ENCODE assay signal across 2 fruit fly cellular contexts in the genomic region with DNA sequence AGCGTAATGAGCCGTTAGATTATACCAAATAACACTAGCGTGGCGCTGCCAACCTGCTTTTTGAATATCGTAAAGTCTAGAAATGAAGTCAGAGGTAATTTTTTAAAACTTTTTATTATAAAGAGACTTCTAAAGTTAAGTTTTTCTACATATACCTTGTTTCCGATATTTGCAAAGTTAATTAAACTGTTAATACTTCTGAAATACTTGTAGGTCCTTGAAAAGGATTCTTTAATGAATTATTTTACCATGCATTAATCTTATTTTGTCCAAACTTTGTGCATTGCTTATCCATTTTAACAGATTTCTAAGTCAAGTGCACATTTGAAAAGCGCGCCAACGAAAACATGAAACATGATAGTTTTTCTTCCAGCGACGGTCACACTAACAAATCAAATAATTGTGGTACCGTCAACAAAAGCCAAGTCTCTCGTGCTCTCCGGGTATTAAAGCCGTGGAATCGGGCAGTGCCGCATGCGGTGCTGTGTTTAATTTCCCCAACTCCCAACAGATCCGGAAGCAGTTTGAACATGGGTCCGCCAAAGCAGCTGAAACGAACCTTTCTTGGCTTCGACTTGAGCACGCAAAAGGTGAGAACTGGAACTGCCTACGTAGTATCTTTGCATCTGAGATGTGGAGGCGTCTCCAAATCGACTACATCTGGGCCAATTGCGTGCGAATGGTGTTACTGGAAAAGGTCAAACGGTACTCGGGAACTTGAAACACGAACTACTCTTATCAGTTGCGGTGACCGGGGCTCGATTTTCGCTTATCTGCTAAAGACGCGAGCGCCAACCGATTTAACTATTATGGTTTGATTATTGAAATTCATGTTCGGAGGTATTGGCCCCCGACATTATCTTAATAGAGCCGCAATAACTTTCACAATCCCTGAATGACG.
TF ChIP-seq lines count a peak whose summit lies in the region.

EMC2A (minus strand) TSS at position 13 of the 901 bp plus-strand sequence.
CG3534 (plus strand) TSS at position 388 of the 901 bp plus-strand sequence.

TF ChIP-seq in whole organism, embryonic, 481 proteins besides CTCF, POLR2A, EP300 and RAD21 (continued from another document and continues in another):
- no peak for TF ChIP-seq CG17328 (GFP tag; IDR thresholded peaks at IDR 0.05; lab: Robert Waterston, UW)
- peak; percentile 57 for TF ChIP-seq CG15514 (GFP tag; optimal IDR thresholded peaks at IDR 0.05; lab: Kevin White, UChicago)
- TF ChIP-seq Dll (GFP tag; IDR thresholded peaks at IDR 0.05; lab: Robert Waterston, UW; ENCODE audit: partially characterized antibody) = 0 out of 4 replicates have a peak, but pooled peaks have one; percentile 16
- no peak for TF ChIP-seq en (GFP tag; optimal IDR thresholded peaks at IDR 0.05; lab: Kevin White, UChicago)
- TF ChIP-seq p53 (GFP tag; optimal IDR thresholded peaks at IDR 0.05; lab: Kevin White, UChicago) = peak; percentile 10
- TF ChIP-seq Trl (optimal IDR thresholded peaks at IDR 0.05; lab: Kevin White, UChicago) = peak in 1 of 2 experiments; percentile 8
- no peak for TF ChIP-seq Trl (GFP tag; optimal IDR thresholded peaks at IDR 0.05; lab: Kevin White, UChicago)
- TF ChIP-seq Sin3A (optimal IDR thresholded peaks at IDR 0.05; lab: Kevin White, UChicago) = peak; percentile 59
- no peak for TF ChIP-seq vfl (GFP tag; optimal IDR thresholded peaks at IDR 0.05; lab: Kevin White, UChicago)
- peak; percentile 48 for TF ChIP-seq CG8290 (GFP tag; optimal IDR thresholded peaks at IDR 0.05; lab: Kevin White, UChicago)
- TF ChIP-seq CG8290 (tag; optimal IDR thresholded peaks at IDR 0.05; lab: Kevin White, UChicago) = no peak
- TF ChIP-seq Ets97D (GFP tag; optimal IDR thresholded peaks at IDR 0.05; lab: Kevin White, UChicago) = peak; percentile 34
- no peak for TF ChIP-seq CG10654 (GFP tag; optimal IDR thresholded peaks at IDR 0.05; lab: Kevin White, UChicago)
- TF ChIP-seq NK7.1 (GFP tag; optimal IDR thresholded peaks at IDR 0.05; lab: Kevin White, UChicago) = peak; percentile 3
- TF ChIP-seq chn (GFP tag; optimal IDR thresholded peaks at IDR 0.05; lab: Kevin White, UChicago) = no peak
- no peak for TF ChIP-seq Scr (GFP tag; IDR thresholded peaks at IDR 0.05; lab: Robert Waterston, UW; ENCODE audit: partially characterized antibody)
- peak; percentile 17 for TF ChIP-seq MESR4 (GFP tag; optimal IDR thresholded peaks at IDR 0.05; lab: Kevin White, UChicago)
- no peak for TF ChIP-seq tap (tag; optimal IDR thresholded peaks at IDR 0.05; lab: Kevin White, UChicago)
- 0 out of 2 replicates have a peak, but pooled peaks have one; percentile 14 for TF ChIP-seq unc-4 (GFP tag; IDR thresholded peaks at IDR 0.05; lab: Robert Waterston, UW; ENCODE audit: partially characterized antibody)
- no peak for TF ChIP-seq shn (GFP tag; optimal IDR thresholded peaks at IDR 0.05; lab: Kevin White, UChicago)
- peak; percentile 15 for TF ChIP-seq CG4617 (GFP tag; optimal IDR thresholded peaks at IDR 0.05; lab: Kevin White, UChicago; ENCODE audit: borderline replicate concordance)
- TF ChIP-seq h (optimal IDR thresholded peaks at IDR 0.05; lab: Kevin White, UChicago) = no peak
- TF ChIP-seq CG9609 (GFP tag; optimal IDR thresholded peaks at IDR 0.05; lab: Kevin White, UChicago) = no peak
- peak; percentile 49 for TF ChIP-seq CG18262 (tag; optimal IDR thresholded peaks at IDR 0.05; lab: Kevin White, UChicago)
- TF ChIP-seq CG11093 (GFP tag; IDR thresholded peaks at IDR 0.05; lab: Robert Waterston, UW) = no peak
- no peak for TF ChIP-seq CG3847 (GFP tag; IDR thresholded peaks at IDR 0.05; lab: Robert Waterston, UW)
- TF ChIP-seq CG15696 (tag; optimal IDR thresholded peaks at IDR 0.05; lab: Kevin White, UChicago) = peak; percentile 2
- peak; percentile 26; the same call in 1 of the 2 replicates for TF ChIP-seq CG13287 (GFP tag; IDR thresholded peaks at IDR 0.05; lab: Robert Waterston, UW; ENCODE audit: partially characterized antibody)
- TF ChIP-seq gce (GFP tag; IDR thresholded peaks at IDR 0.05; lab: Robert Waterston, UW) = no peak
- no peak for TF ChIP-seq hkb (optimal IDR thresholded peaks at IDR 0.05; lab: Kevin White, UChicago)
- TF ChIP-seq hkb (GFP tag; IDR thresholded peaks at IDR 0.05; lab: Robert Waterston, UW) = peak; percentile 4
- peak; percentile 33 for TF ChIP-seq Meics (GFP tag; optimal IDR thresholded peaks at IDR 0.05; lab: Kevin White, UChicago)
- TF ChIP-seq CkIIα-i1 (GFP tag; IDR thresholded peaks at IDR 0.05; lab: Robert Waterston, UW) = no peak
- TF ChIP-seq Stat92E (GFP tag; optimal IDR thresholded peaks at IDR 0.05; lab: Kevin White, UChicago) = peak in 1 of 3 experiments; percentile 34
- peak; percentile 3 for TF ChIP-seq CG4424 (GFP tag; optimal IDR thresholded peaks at IDR 0.05; lab: Kevin White, UChicago)
- peak; percentile 69 for TF ChIP-seq CG9797 (GFP tag; optimal IDR thresholded peaks at IDR 0.05; lab: Kevin White, UChicago)
- peak; percentile 6 for TF ChIP-seq CG13624 (GFP tag; optimal IDR thresholded peaks at IDR 0.05; lab: Kevin White, UChicago)
- TF ChIP-seq CG33557 (GFP tag; optimal IDR thresholded peaks at IDR 0.05; lab: Kevin White, UChicago) = no peak
- TF ChIP-seq ems (GFP tag; optimal IDR thresholded peaks at IDR 0.05; lab: Kevin White, UChicago) = peak; percentile 25
- peak in 1 of 2 experiments; percentile 87 for TF ChIP-seq Hr78 (GFP tag; optimal IDR thresholded peaks at IDR 0.05; lab: Kevin White, UChicago)
- TF ChIP-seq CG15479 (GFP tag; optimal IDR thresholded peaks at IDR 0.05; lab: Kevin White, UChicago) = no peak
- no peak for TF ChIP-seq CG17186 (GFP tag; optimal IDR thresholded peaks at IDR 0.05; lab: Kevin White, UChicago)
- peak; percentile 53 for TF ChIP-seq exex (tag; optimal IDR thresholded peaks at IDR 0.05; lab: Kevin White, UChicago)
- no peak for TF ChIP-seq sob (GFP tag; IDR thresholded peaks at IDR 0.05; lab: Robert Waterston, UW)
- no peak for TF ChIP-seq CG5180 (GFP tag; optimal IDR thresholded peaks at IDR 0.05; lab: Kevin White, UChicago)
- no peak; the same call in 1 of the 2 replicates for TF ChIP-seq Bgb (GFP tag; IDR thresholded peaks at IDR 0.05; lab: Robert Waterston, UW; ENCODE audit: partially characterized antibody)
- no peak for TF ChIP-seq Side (GFP tag; optimal IDR thresholded peaks at IDR 0.05; lab: Kevin White, UChicago)
- TF ChIP-seq Fer1 (GFP tag; optimal IDR thresholded peaks at IDR 0.05; lab: Kevin White, UChicago) = no peak
- TF ChIP-seq Dek (tag; optimal IDR thresholded peaks at IDR 0.05; lab: Kevin White, UChicago) = peak; percentile 12
- TF ChIP-seq CG34376 (GFP tag; optimal IDR thresholded peaks at IDR 0.05; lab: Kevin White, UChicago) = peak; percentile 63
- peak; percentile 24 for TF ChIP-seq Six4 (GFP tag; optimal IDR thresholded peaks at IDR 0.05; lab: Kevin White, UChicago)
- TF ChIP-seq onecut (GFP tag; IDR thresholded peaks at IDR 0.05; lab: Robert Waterston, UW) = no peak
- no peak for TF ChIP-seq cwo (GFP tag; optimal IDR thresholded peaks at IDR 0.05; lab: Kevin White, UChicago)
- no peak for TF ChIP-seq gt (GFP tag; IDR thresholded peaks at IDR 0.05; lab: Robert Waterston, UW)
- peak; percentile 16; the same call in 1 of the 2 replicates for TF ChIP-seq bbx (GFP tag; IDR thresholded peaks at IDR 0.05; lab: Robert Waterston, UW; ENCODE audit: partially characterized antibody)
- peak in 1 of 2 experiments; percentile 34 for TF ChIP-seq tll (GFP tag; optimal IDR thresholded peaks at IDR 0.05; lab: Kevin White, UChicago)
- TF ChIP-seq sens (GFP tag; lab: Kevin White, UChicago) = peak; percentile 86
- TF ChIP-seq Atf6 (GFP tag; IDR thresholded peaks at IDR 0.05; lab: Robert Waterston, UW) = no peak

TF ChIP-seq in whole organism, wandering third instar larva, 38 proteins besides CTCF, POLR2A, EP300 and RAD21 (continued from another document):
- peak; percentile 41 for TF ChIP-seq h (GFP tag; optimal IDR thresholded peaks at IDR 0.05; lab: Kevin White, UChicago)
- TF ChIP-seq br (GFP tag; optimal IDR thresholded peaks at IDR 0.05; lab: Kevin White, UChicago) = no peak
- no peak for TF ChIP-seq sage (GFP tag; optimal IDR thresholded peaks at IDR 0.05; lab: Kevin White, UChicago)
- TF ChIP-seq rgr (GFP tag; optimal IDR thresholded peaks at IDR 0.05; lab: Kevin White, UChicago) = no peak
- TF ChIP-seq HLH106 (tag; optimal IDR thresholded peaks at IDR 0.05; lab: Kevin White, UChicago) = peak; percentile 52
- no peak for TF ChIP-seq lola (GFP tag; optimal IDR thresholded peaks at IDR 0.05; lab: Kevin White, UChicago)
- no peak for TF ChIP-seq Hr78 (GFP tag; optimal IDR thresholded peaks at IDR 0.05; lab: Kevin White, UChicago)
